Fruit fly (Drosophila melanogaster) whole organism, embryonic: ENCODE results near the gene Prp16.
A peak's percentile ranks its signal among the peaks of the same experiment; 100 is the strongest.

Experiments
- Atf-2 ChIP-seq: fragments of 200-800 bp; sonication (Bioruptor generic); optimal IDR thresholded peaks from 2 replicates; lab custom pipeline; 2016; ENCODE audit warnings: missing biosample characterization, missing genetic modification characterization
- BEAF-32 ChIP-seq: fragments of 200-800 bp; sonication (Bioruptor generic); optimal IDR thresholded peaks from 3 replicates; lab custom pipeline; 2017; ENCODE audit warnings: missing biosample characterization, missing genetic modification characterization, mild to moderate bottlenecking, moderate library complexity, missing genetic modification reagents
- Bdp1 ChIP-seq: fragments of 200-800 bp; sonication (Bioruptor generic); optimal IDR thresholded peaks from 3 replicates; lab custom pipeline; 2016; ENCODE audit warnings: missing biosample characterization, missing genetic modification characterization
- Bteb2 ChIP-seq: fragments of 200-800 bp; sonication (Bioruptor generic); optimal IDR thresholded peaks from 2 replicates; lab custom pipeline; 2016; ENCODE audit warnings: missing biosample characterization, missing genetic modification characterization
- CG10431 ChIP-seq: fragments of 200-800 bp; sonication (Bioruptor generic); optimal IDR thresholded peaks from 3 replicates; lab custom pipeline; 2018; ENCODE audit warnings: missing biosample characterization, mild to moderate bottlenecking, missing genetic modification characterization
- CG11085 ChIP-seq: fragments of 200-800 bp; sonication (Bioruptor generic); IDR thresholded peaks from 2 replicates; pipeline ENCODE4 v1.3.6; 2022; ENCODE audit warnings: missing biosample characterization, missing genetic modification characterization
- CG11504 ChIP-seq: fragments of 200-800 bp; sonication (Bioruptor generic); optimal IDR thresholded peaks from 3 replicates; lab custom pipeline; 2019; ENCODE audit warnings: missing biosample characterization, mild to moderate bottlenecking, missing genetic modification characterization, moderate library complexity
- CG15514 ChIP-seq: fragments of 200-800 bp; sonication (Bioruptor generic); optimal IDR thresholded peaks from 3 replicates; lab custom pipeline; 2017; ENCODE audit warnings: missing biosample characterization, missing genetic modification characterization, mild to moderate bottlenecking, moderate library complexity, missing genetic modification reagents
- CG1647 ChIP-seq: fragments of 200-800 bp; sonication (Bioruptor generic); optimal IDR thresholded peaks from 3 replicates; lab custom pipeline; 2016; ENCODE audit warnings: missing biosample characterization, missing genetic modification characterization
- CG18764 ChIP-seq: fragments of 200-800 bp; sonication (Bioruptor generic); optimal IDR thresholded peaks from 3 replicates; lab custom pipeline; 2016; ENCODE audit warnings: missing biosample characterization, missing genetic modification characterization
- CG2116 ChIP-seq: fragments of 200-800 bp; sonication (Bioruptor generic); optimal IDR thresholded peaks from 3 replicates; lab custom pipeline; 2018; ENCODE audit warnings: missing biosample characterization, mild to moderate bottlenecking, missing genetic modification characterization
- CG2678 ChIP-seq: fragments of 200-800 bp; sonication (Bioruptor generic); optimal IDR thresholded peaks from 3 replicates; lab custom pipeline; 2019; ENCODE audit warnings: missing biosample characterization, mild to moderate bottlenecking, missing genetic modification characterization, moderate library complexity
- CG2889 ChIP-seq: fragments of 200-800 bp; sonication (Bioruptor generic); IDR thresholded peaks from 3 replicates; pipeline ENCODE4 v1.3.6; 2022; ENCODE audit warnings: missing biosample characterization, missing genetic modification characterization
- CG30403 ChIP-seq: fragments of 200-800 bp; sonication (Bioruptor generic); optimal IDR thresholded peaks from 3 replicates; lab custom pipeline; 2016; ENCODE audit warnings: missing biosample characterization, missing genetic modification characterization
- CG3281 ChIP-seq: fragments of 200-800 bp; sonication (Bioruptor generic); optimal IDR thresholded peaks from 3 replicates; lab custom pipeline; 2017; ENCODE audit warnings: missing biosample characterization, mild to moderate bottlenecking, missing genetic modification characterization
- CG4360 ChIP-seq: fragments of 200-800 bp; sonication (Bioruptor generic); IDR thresholded peaks from 2 replicates; pipeline ENCODE4 v1.3.6; 2022; ENCODE audit warnings: missing biosample characterization, missing genetic modification characterization
- CG5245 ChIP-seq: fragments of 200-800 bp; sonication (Bioruptor generic); optimal IDR thresholded peaks from 3 replicates; lab custom pipeline; 2016; ENCODE audit warnings: missing biosample characterization, missing genetic modification characterization
- CG6791 ChIP-seq: fragments of 200-800 bp; sonication (Bioruptor generic); IDR thresholded peaks from 3 replicates; pipeline ENCODE4 v1.3.6; 2022; ENCODE audit warnings: missing biosample characterization, missing genetic modification characterization; ENCODE audit not compliant: partially characterized antibody
- CG7271 ChIP-seq: fragments of 200-800 bp; sonication (Bioruptor generic); optimal IDR thresholded peaks from 2 replicates; lab custom pipeline; 2018; ENCODE audit warnings: missing biosample characterization, mild to moderate bottlenecking, missing genetic modification characterization, moderate library complexity
- CG7987 ChIP-seq: fragments of 200-800 bp; sonication (Bioruptor generic); optimal IDR thresholded peaks from 2 replicates; lab custom pipeline; 2018; ENCODE audit warnings: missing biosample characterization, mild to moderate bottlenecking, missing genetic modification characterization, moderate library complexity
- Deaf1 ChIP-seq: fragments of 200-800 bp; optimal IDR thresholded peaks from 3 replicates; lab custom pipeline; 2019; ENCODE audit warnings: missing biosample characterization, mild to moderate bottlenecking, missing genetic modification characterization, moderate library complexity
- HmgD ChIP-seq: fragments of 200-800 bp; sonication (Bioruptor generic); optimal IDR thresholded peaks from 3 replicates; lab custom pipeline; 2016; ENCODE audit warnings: missing biosample characterization, missing genetic modification characterization
- Hr51 ChIP-seq, 2 experiments: fragments of 200-800 bp; sonication (Bioruptor generic); optimal IDR thresholded peaks; 2 replicates in 1 of 2; 3 replicates in 1 of 2; lab custom pipeline; 2016 to 2018; ENCODE audit warnings: missing biosample characterization in 2 of 2, missing genetic modification characterization in 2 of 2, mild to moderate bottlenecking in 1 of 2, moderate library complexity in 1 of 2
- Max ChIP-seq: fragments of 200-800 bp; sonication (Bioruptor generic); optimal IDR thresholded peaks from 2 replicates; lab custom pipeline; 2016; ENCODE audit warnings: missing biosample characterization, mild to moderate bottlenecking, missing genetic modification characterization
- Med ChIP-seq: fragments of 200-800 bp; sonication (Bioruptor generic); peaks from one replicate; lab custom pipeline; 2016; ENCODE audit warnings: missing biosample characterization, missing genetic modification characterization, mild to moderate bottlenecking, inconsistent platforms, moderate library complexity
- Rfx ChIP-seq: fragments of 200-800 bp; sonication (Bioruptor generic); IDR thresholded peaks from 2 replicates; pipeline ENCODE4 v1.3.6; 2022; ENCODE audit warnings: missing biosample characterization, missing genetic modification characterization
- Ssrp ChIP-seq: fragments of 200-800 bp; sonication (Bioruptor generic); optimal IDR thresholded peaks from 2 replicates; lab custom pipeline; 2018; ENCODE audit warnings: missing biosample characterization, mild to moderate bottlenecking, missing genetic modification characterization, moderate library complexity
- YL-1 ChIP-seq: fragments of 200-800 bp; sonication (Bioruptor generic); optimal IDR thresholded peaks from 3 replicates; lab custom pipeline; 2017; ENCODE audit warnings: missing biosample characterization, mild to moderate bottlenecking, missing genetic modification characterization
- ac ChIP-seq: fragments of 200-800 bp; sonication (Bioruptor generic); optimal IDR thresholded peaks from 3 replicates; lab custom pipeline; 2017; ENCODE audit warnings: missing biosample characterization, mild to moderate bottlenecking, missing genetic modification characterization
- cato ChIP-seq: fragments of 200-800 bp; sonication (Bioruptor generic); optimal IDR thresholded peaks from 2 replicates; lab custom pipeline; 2016; ENCODE audit warnings: missing biosample characterization, missing genetic modification characterization, borderline replicate concordance
- chm ChIP-seq: fragments of 200-800 bp; sonication (Bioruptor generic); IDR thresholded peaks from 2 replicates; pipeline ENCODE4 v1.3.6; 2022; ENCODE audit warnings: missing biosample characterization, missing genetic modification characterization
- dati ChIP-seq: fragments of 200-800 bp; sonication (Bioruptor generic); IDR thresholded peaks from 2 replicates; pipeline ENCODE4 v1.3.6; 2022; ENCODE audit warnings: missing biosample characterization, missing genetic modification characterization
- emc ChIP-seq: fragments of 200-800 bp; sonication (Bioruptor generic); optimal IDR thresholded peaks from 2 replicates; lab custom pipeline; 2016; ENCODE audit warnings: missing biosample characterization, missing genetic modification characterization
- fu2 ChIP-seq: fragments of 200-800 bp; sonication (Bioruptor generic); optimal IDR thresholded peaks from 2 replicates; lab custom pipeline; 2016; ENCODE audit warnings: missing biosample characterization, missing genetic modification characterization
- gcm2 ChIP-seq: fragments of 200-800 bp; sonication (Bioruptor generic); optimal IDR thresholded peaks from 2 replicates; lab custom pipeline; 2016; ENCODE audit warnings: missing biosample characterization, missing genetic modification characterization
- inv ChIP-seq: fragments of 200-800 bp; sonication (Bioruptor generic); IDR thresholded peaks from 2 replicates; pipeline ENCODE4 v1.3.6; 2022; ENCODE audit warnings: missing biosample characterization, missing genetic modification characterization; ENCODE audit not compliant: partially characterized antibody
- lab ChIP-seq: fragments of 200-800 bp; sonication (Bioruptor generic); optimal IDR thresholded peaks from 3 replicates; lab custom pipeline; 2017; ENCODE audit warnings: missing biosample characterization, missing genetic modification characterization, mild to moderate bottlenecking, moderate library complexity, missing genetic modification reagents
- luna ChIP-seq: fragments of 200-800 bp; sonication (Bioruptor generic); optimal IDR thresholded peaks from 2 replicates; lab custom pipeline; 2016; ENCODE audit warnings: missing biosample characterization, missing genetic modification characterization
- mam ChIP-seq: fragments of 200-800 bp; sonication (Bioruptor generic); optimal IDR thresholded peaks from 3 replicates; lab custom pipeline; 2016; ENCODE audit warnings: missing biosample characterization, missing genetic modification characterization
- sc ChIP-seq, 3 experiments: fragments of >200 bp in 2 of 3; fragments of 200-800 bp in 1 of 3; sonication (Bioruptor generic) in 1 of 3; optimal IDR thresholded peaks; 2 replicates in 2 of 3; 3 replicates in 1 of 3; lab custom pipeline; 2017; ENCODE audit warnings: mild to moderate bottlenecking in 1 of 3, missing biosample characterization in 1 of 3, missing genetic modification characterization in 1 of 3, missing genetic modification reagents in 1 of 3
- ssp ChIP-seq: fragments of 200-800 bp; sonication (Bioruptor generic); IDR thresholded peaks from 2 replicates; pipeline ENCODE4 v1.3.6; 2022; ENCODE audit warnings: missing biosample characterization, missing genetic modification characterization
- stc ChIP-seq: fragments of 200-800 bp; sonication (Bioruptor generic); IDR thresholded peaks from 2 replicates; pipeline ENCODE4 v1.3.6; 2022; ENCODE audit warnings: missing biosample characterization, missing genetic modification characterization
- tin ChIP-seq: fragments of 200-800 bp; sonication (Bioruptor generic); optimal IDR thresholded peaks from 3 replicates; lab custom pipeline; 2016; ENCODE audit warnings: missing biosample characterization, missing genetic modification characterization
- toy ChIP-seq: fragments of 200-800 bp; sonication (Bioruptor generic); IDR thresholded peaks from 2 replicates; pipeline ENCODE4 v1.3.6; 2022; ENCODE audit warnings: missing biosample characterization, missing genetic modification characterization
- tx ChIP-seq: fragments of 200-800 bp; sonication (Bioruptor generic); optimal IDR thresholded peaks from 2 replicates; lab custom pipeline; 2016; ENCODE audit warnings: missing biosample characterization, missing genetic modification characterization
- vfl ChIP-seq: fragments of 200-800 bp; sonication (Bioruptor generic); optimal IDR thresholded peaks from 2 replicates; lab custom pipeline; 2016; ENCODE audit warnings: missing biosample characterization, missing genetic modification characterization
- vnd ChIP-seq: fragments of 200-800 bp; sonication (Bioruptor generic); IDR thresholded peaks from 3 replicates; pipeline ENCODE4 v1.3.6; 2022; ENCODE audit warnings: missing biosample characterization, missing genetic modification characterization; ENCODE audit not compliant: partially characterized antibody
- zfh2 ChIP-seq: fragments of 200-800 bp; sonication (Bioruptor generic); optimal IDR thresholded peaks from 2 replicates; lab custom pipeline; 2016; ENCODE audit warnings: missing biosample characterization, missing genetic modification characterization

Gene Prp16

DNA sequence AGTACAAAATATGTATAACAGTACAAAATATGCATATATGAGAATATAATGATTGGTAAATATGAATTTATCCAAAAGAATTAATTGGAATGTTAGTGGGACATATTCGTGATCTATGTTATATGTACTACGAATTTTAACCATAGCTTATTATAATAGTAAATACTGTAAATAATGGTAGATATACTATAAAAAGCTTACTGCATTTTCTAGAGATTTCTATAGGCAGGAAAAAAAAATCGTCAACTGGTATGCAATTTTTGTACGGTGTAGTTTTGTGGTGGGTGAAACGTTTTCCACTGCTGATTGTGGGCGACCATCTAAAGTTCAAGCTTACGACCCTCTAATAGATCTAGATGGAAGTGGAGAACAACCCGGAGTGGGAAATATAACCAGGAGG lies 15.7 kb downstream of the Prp16 start (continued):
- TF ChIP-seq CG11504 (tag; lab: Kevin White, UChicago) (peak; percentile 23), BEAF-32 (GFP tag; lab: Kevin White, UChicago) (no peak), CG30403 (GFP tag; lab: Kevin White, UChicago) (peak; percentile 8), CG4360 (GFP tag; lab: Robert Waterston, UW) (no peak), Med (GFP tag; lab: Kevin White, UChicago) (peak; percentile 16), cato (GFP tag; lab: Kevin White, UChicago) (no peak), CG2678 (tag; lab: Kevin White, UChicago) (peak; percentile 18), Hr51 (GFP tag; optimal IDR thresholded peaks at IDR 0.05; lab: Kevin White, UChicago) (peak in 1 of 2 experiments; percentile 15), Ssrp (tag; lab: Kevin White, UChicago) (no peak), lab (GFP tag; lab: Kevin White, UChicago) (peak; percentile 1)

DNA sequence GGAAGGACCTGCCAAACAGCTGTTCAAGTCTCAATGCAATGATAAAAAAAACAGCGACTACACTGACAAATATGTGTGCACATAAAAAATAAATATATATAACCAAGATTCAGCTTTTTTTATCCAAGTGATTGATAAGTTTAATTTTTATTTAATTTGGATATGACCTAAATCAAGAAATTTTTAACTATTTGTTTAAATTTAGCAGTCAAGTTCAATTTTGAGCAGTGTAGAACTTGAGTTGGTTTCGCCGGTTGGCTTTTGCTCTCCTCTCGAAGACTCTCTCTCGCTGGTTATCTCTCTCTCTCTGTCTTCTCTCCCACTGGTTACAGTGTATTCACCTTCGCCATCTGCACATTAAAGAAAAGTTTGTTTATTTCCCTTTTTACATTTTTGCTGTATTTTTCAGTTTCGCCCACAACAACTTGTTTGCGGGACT lies 16.9 kb downstream of the Prp16 start:
- TF ChIP-seq CG3281 (GFP tag; lab: Kevin White, UChicago): peak; percentile 88
- peak; percentile 57 for TF ChIP-seq emc
- TF ChIP-seq Bteb2 (GFP tag; lab: Kevin White, UChicago): peak; percentile 82
- TF ChIP-seq CG10431 (GFP tag; lab: Kevin White, UChicago): no peak
- TF ChIP-seq dati (GFP tag; lab: Robert Waterston, UW): peak; percentile 23; the same call in 1 of the 2 replicates
- TF ChIP-seq chm (GFP tag; lab: Robert Waterston, UW): peak; percentile 76; the same call in 1 of the 2 replicates
- peak; percentile 39 for TF ChIP-seq zfh2
- TF ChIP-seq Atf-2 (GFP tag; lab: Kevin White, UChicago): peak; percentile 52
- peak; percentile 73 for TF ChIP-seq CG18764 (GFP tag; lab: Kevin White, UChicago)
- peak; percentile 69 for TF ChIP-seq toy
- TF ChIP-seq fu2 (GFP tag; lab: Kevin White, UChicago): peak; percentile 48
- TF ChIP-seq gcm2 (GFP tag; lab: Kevin White, UChicago): peak; percentile 60
- peak; percentile 82 for TF ChIP-seq tin (GFP tag; lab: Kevin White, UChicago)
- TF ChIP-seq Bdp1 (GFP tag; lab: Kevin White, UChicago): peak; percentile 52
- TF ChIP-seq tx (GFP tag; lab: Kevin White, UChicago): peak; percentile 41
- no peak for TF ChIP-seq inv (GFP tag; lab: Robert Waterston, UW)
- TF ChIP-seq CG6791 (GFP tag; lab: Robert Waterston, UW): no peak
- TF ChIP-seq sc (optimal IDR thresholded peaks at IDR 0.05; lab: Kevin White, UChicago): no peak
- TF ChIP-seq sc (GFP tag; optimal IDR thresholded peaks at IDR 0.05; lab: Kevin White, UChicago): peak; percentile 67
- peak; percentile 60 for TF ChIP-seq CG7271 (tag; lab: Kevin White, UChicago)
- peak; percentile 61 for TF ChIP-seq ssp (GFP tag; lab: Robert Waterston, UW)
- TF ChIP-seq CG2889 (GFP tag; lab: Robert Waterston, UW): peak; percentile 80
- peak; percentile 27 for TF ChIP-seq CG7987 (GFP tag; lab: Kevin White, UChicago)
- TF ChIP-seq vnd (GFP tag; lab: Robert Waterston, UW): no peak
- TF ChIP-seq CG2116: peak; percentile 40
- TF ChIP-seq YL-1: peak; percentile 23
- TF ChIP-seq CG15514 (GFP tag; lab: Kevin White, UChicago): peak; percentile 75
- peak; percentile 71 for TF ChIP-seq Max (GFP tag; lab: Kevin White, UChicago)
- TF ChIP-seq HmgD: no peak
- TF ChIP-seq stc (GFP tag; lab: Robert Waterston, UW): peak; percentile 85
- TF ChIP-seq CG4360 (GFP tag; lab: Robert Waterston, UW): 0 out of 2 replicates have a peak, but pooled peaks have one; percentile 27
- TF ChIP-seq CG11085 (GFP tag; lab: Robert Waterston, UW): peak; percentile 81
- peak; percentile 61 for TF ChIP-seq CG1647 (GFP tag; lab: Kevin White, UChicago)
- peak; percentile 66 for TF ChIP-seq vfl (GFP tag; lab: Kevin White, UChicago)
- peak; percentile 51 for TF ChIP-seq ac
- peak; percentile 62 for TF ChIP-seq mam (GFP tag; lab: Kevin White, UChicago)
- TF ChIP-seq Rfx (GFP tag; lab: Robert Waterston, UW): peak; percentile 92
- peak; percentile 79 for TF ChIP-seq CG5245
- peak; percentile 19 for TF ChIP-seq luna (GFP tag; lab: Kevin White, UChicago)
- peak; percentile 67 for TF ChIP-seq Deaf1
